6 worm cellular contexts compared by ENCODE assay signal in genomic region chrV:17978207-17978606, ce11.
TF ChIP-seq lines count a peak whose summit lies in the region.

No protein-coding gene starts in this region.

TF ChIP-seq in whole organism, L1 larva, 84 proteins besides CTCF, POLR2A, EP300 and RAD21:
- TF ChIP-seq ets-5 (GFP tag; IDR thresholded peaks at IDR 0.05; lab: Robert Waterston, UW), result no peak
- peak; percentile 41 for TF ChIP-seq elt-2 (tag; optimal IDR thresholded peaks at IDR 0.05; lab: Kevin White, UChicago)
- TF ChIP-seq swsn-7 (tag; optimal IDR thresholded peaks at IDR 0.05; lab: Kevin White, UChicago), result no peak

TF ChIP-seq in whole organism, L2 larva, 48 proteins besides CTCF, POLR2A, EP300 and RAD21:
- TF ChIP-seq sma-3 (GFP tag; optimal IDR thresholded peaks at IDR 0.05; lab: Kevin White, UChicago) (no peak), sma-9 (GFP tag; optimal IDR thresholded peaks at IDR 0.05; lab: Kevin White, UChicago) (no peak), sma-9 (tag; optimal IDR thresholded peaks at IDR 0.05; lab: Kevin White, UChicago) (no peak), ceh-16 (tag; optimal IDR thresholded peaks at IDR 0.05; lab: Kevin White, UChicago) (no peak), C34F6.9 (tag; optimal IDR thresholded peaks at IDR 0.05; lab: Kevin White, UChicago) (no peak), nhr-21 (tag; optimal IDR thresholded peaks at IDR 0.05; lab: Kevin White, UChicago) (no peak), ama-1 (optimal IDR thresholded peaks at IDR 0.05; lab: Kevin White, UChicago) (no peak), F13H6.1 (tag; optimal IDR thresholded peaks at IDR 0.05; lab: Kevin White, UChicago) (no peak), nhr-10 (tag; optimal IDR thresholded peaks at IDR 0.05; lab: Kevin White, UChicago) (no peak), crh-2 (tag; optimal IDR thresholded peaks at IDR 0.05; lab: Kevin White, UChicago) (peak; percentile 3), mdl-1 (tag; optimal IDR thresholded peaks at IDR 0.05; lab: Kevin White, UChicago) (no peak), fos-1 (tag; optimal IDR thresholded peaks at IDR 0.05; lab: Kevin White, UChicago) (peak; percentile 53), nhr-129 (tag; optimal IDR thresholded peaks at IDR 0.05; lab: Kevin White, UChicago) (no peak)

TF ChIP-seq in whole organism, L3 larva, 47 proteins besides CTCF, POLR2A, EP300 and RAD21:
- TF ChIP-seq skn-1 (tag; optimal IDR thresholded peaks at IDR 0.05; lab: Kevin White, UChicago), result no peak
- TF ChIP-seq elt-2 (tag; optimal IDR thresholded peaks at IDR 0.05; lab: Kevin White, UChicago), result peak; percentile 88
- no peak for TF ChIP-seq ceh-16 (tag; optimal IDR thresholded peaks at IDR 0.05; lab: Kevin White, UChicago)
- TF ChIP-seq pha-4 (tag; optimal IDR thresholded peaks at IDR 0.05; lab: Kevin White, UChicago), result peak; percentile 59
- TF ChIP-seq lsy-12 (tag; optimal IDR thresholded peaks at IDR 0.05; lab: Kevin White, UChicago), result no peak
- no peak for TF ChIP-seq lin-15B (tag; optimal IDR thresholded peaks at IDR 0.05; lab: Kevin White, UChicago)
- TF ChIP-seq pqm-1 (tag; optimal IDR thresholded peaks at IDR 0.05; lab: Kevin White, UChicago), result peak; percentile 82

TF ChIP-seq in whole organism, L4 larva, 104 proteins besides CTCF, POLR2A, EP300 and RAD21 (continues in another document):
- TF ChIP-seq lin-38 (GFP tag; IDR thresholded peaks at IDR 0.05; lab: Robert Waterston, UW) (no peak), ZK337.2 (GFP tag; IDR thresholded peaks at IDR 0.05; lab: Robert Waterston, UW) (no peak), Y75B8A.6 (GFP tag; IDR thresholded peaks at IDR 0.05; lab: Robert Waterston, UW) (no peak), lin-39 (tag; optimal IDR thresholded peaks at IDR 0.05; lab: Kevin White, UChicago) (no peak), tra-1 (GFP tag; IDR thresholded peaks at IDR 0.05; lab: Robert Waterston, UW) (peak; percentile 35; the same call in 1 of the 2 replicates), hlh-11 (tag; optimal IDR thresholded peaks at IDR 0.05; lab: Kevin White, UChicago) (peak; percentile 62), zfp-3 (GFP tag; conservative IDR thresholded peaks at IDR 0.05; lab: Robert Waterston, UW) (no peak), nhr-28 (tag; optimal IDR thresholded peaks at IDR 0.05; lab: Kevin White, UChicago) (peak; percentile 50), jun-1 (tag; optimal IDR thresholded peaks at IDR 0.05; lab: Kevin White, UChicago) (no peak), dmd-6 (GFP tag; IDR thresholded peaks at IDR 0.05; lab: Robert Waterston, UW) (peak; percentile 77), ztf-7 (tag; optimal IDR thresholded peaks at IDR 0.05; lab: Kevin White, UChicago) (no peak), Y105C5A.15 (GFP tag; IDR thresholded peaks at IDR 0.05; lab: Robert Waterston, UW) (no peak), ces-1 (GFP tag; optimal IDR thresholded peaks at IDR 0.05; lab: Kevin White, UChicago) (no peak), F26F4.8 (GFP tag; conservative IDR thresholded peaks at IDR 0.05; lab: Robert Waterston, UW) (no peak), fkh-10 (GFP tag; optimal IDR thresholded peaks at IDR 0.05; lab: Kevin White, UChicago) (no peak), ceh-44 (GFP tag; IDR thresholded peaks at IDR 0.05; lab: Robert Waterston, UW) (no peak), php-3 (GFP tag; IDR thresholded peaks at IDR 0.05; lab: Robert Waterston, UW) (peak; percentile 41; the same call in 1 of the 2 replicates), unc-130 (GFP tag; optimal IDR thresholded peaks at IDR 0.05; lab: Kevin White, UChicago) (no peak), madf-9 (GFP tag; conservative IDR thresholded peaks at IDR 0.05; lab: Robert Waterston, UW) (no peak), fos-1 (tag; optimal IDR thresholded peaks at IDR 0.05; lab: Kevin White, UChicago) (no peak), hlh-30 (tag; optimal IDR thresholded peaks at IDR 0.05; lab: Kevin White, UChicago; ENCODE audit: insufficient read depth) (peak; percentile 24), dve-1 (tag; optimal IDR thresholded peaks at IDR 0.05; lab: Kevin White, UChicago; ENCODE audit: insufficient read depth) (peak; percentile 35), lir-3 (tag; optimal IDR thresholded peaks at IDR 0.05; lab: Kevin White, UChicago) (no peak), snpc-1.2 (GFP tag; IDR thresholded peaks at IDR 0.05; lab: Robert Waterston, UW) (no peak), nhr-10 (tag; optimal IDR thresholded peaks at IDR 0.05; lab: Kevin White, UChicago) (no peak)

TF ChIP-seq in whole organism, late embryonic, 69 proteins besides CTCF, POLR2A, EP300 and RAD21:
- TF ChIP-seq ceh-30 (tag; optimal IDR thresholded peaks at IDR 0.05; lab: Kevin White, UChicago) (no peak), elt-2 (tag; optimal IDR thresholded peaks at IDR 0.05; lab: Kevin White, UChicago) (peak; percentile 52)

TF ChIP-seq in whole organism, young adult, 124 proteins besides CTCF, POLR2A, EP300 and RAD21:
- TF ChIP-seq ets-4 (GFP tag; optimal IDR thresholded peaks at IDR 0.05; lab: Kevin White, UChicago) (peak; percentile 8), gei-17 (GFP tag; optimal IDR thresholded peaks at IDR 0.05; lab: Kevin White, UChicago) (no peak), snpc-4 (GFP tag; optimal IDR thresholded peaks at IDR 0.05; lab: Kevin White, UChicago) (no peak), snpc-4 (tag; optimal IDR thresholded peaks at IDR 0.05; lab: Kevin White, UChicago) (peak in 1 of 4 experiments; percentile 4), nhr-80 (tag; optimal IDR thresholded peaks at IDR 0.05; lab: Kevin White, UChicago) (peak; percentile 44), sea-2 (GFP tag; IDR thresholded peaks at IDR 0.05; lab: Robert Waterston, UW) (no peak), chd-7 (tag; optimal IDR thresholded peaks at IDR 0.05; lab: Kevin White, UChicago) (no peak), ceh-58 (GFP tag; IDR thresholded peaks at IDR 0.05; lab: Robert Waterston, UW) (no peak)
